Worm (Caenorhabditis elegans) whole organism, midembryonic: ENCODE data around the gene gur-3.

Source experiments
- T22C8.4 ChIP-seq: fragments of 200-800 bp; sonication (Bioruptor generic); IDR thresholded peaks from 2 replicates; pipeline ENCODE4 v1.3.6; 2022; ENCODE audit warnings: missing genetic modification characterization, missing compliant biosample characterization
- cog-1 ChIP-seq: sonication (generic microtip); optimal IDR thresholded peaks from 2 replicates; lab custom pipeline; 2016; ENCODE audit warnings: missing genetic modification characterization, missing compliant biosample characterization
- flt-1 ChIP-seq: fragments of 200-800 bp; sonication (Bioruptor generic); IDR thresholded peaks from 2 replicates; pipeline ENCODE4 v1.3.6; 2022; ENCODE audit warnings: missing genetic modification characterization, missing compliant biosample characterization
- klf-2 ChIP-seq: fragments of 200-800 bp; sonication (Bioruptor generic); conservative IDR thresholded peaks from 2 replicates; pipeline ENCODE4 v1.3.6; 2022; ENCODE audit warnings: missing genetic modification reagents, missing genetic modification characterization, missing compliant biosample characterization
- med-1 ChIP-seq: sonication (generic microtip); optimal IDR thresholded peaks from 2 replicates; lab custom pipeline; 2017; ENCODE audit warnings: missing genetic modification characterization, mild to moderate bottlenecking, missing compliant biosample characterization, antibody characterized with exemption, missing genetic modification reagents; ENCODE audit not compliant: insufficient read depth
- ref-1 ChIP-seq: fragments of 200-800 bp; sonication (Bioruptor generic); conservative IDR thresholded peaks from 2 replicates; pipeline ENCODE4 v1.3.6; 2022; ENCODE audit warnings: missing genetic modification reagents, missing genetic modification characterization, missing compliant biosample characterization
- tab-1 ChIP-seq: fragments of 200-800 bp; sonication (Bioruptor generic); IDR thresholded peaks from 2 replicates; pipeline ENCODE4 v1.3.6; 2022; ENCODE audit warnings: missing genetic modification characterization, missing compliant biosample characterization
- ztf-23 ChIP-seq: fragments of 200-800 bp; sonication (Bioruptor generic); IDR thresholded peaks from 2 replicates; pipeline ENCODE4 v1.3.6; 2022; ENCODE audit warnings: missing genetic modification reagents, missing genetic modification characterization, missing compliant biosample characterization
- ztf-29 ChIP-seq: fragments of 200-800 bp; sonication (Bioruptor generic); IDR thresholded peaks from 2 replicates; pipeline ENCODE4 v1.3.6; 2022; ENCODE audit warnings: missing genetic modification reagents, missing genetic modification characterization, missing compliant biosample characterization

Gene gur-3

DNA sequence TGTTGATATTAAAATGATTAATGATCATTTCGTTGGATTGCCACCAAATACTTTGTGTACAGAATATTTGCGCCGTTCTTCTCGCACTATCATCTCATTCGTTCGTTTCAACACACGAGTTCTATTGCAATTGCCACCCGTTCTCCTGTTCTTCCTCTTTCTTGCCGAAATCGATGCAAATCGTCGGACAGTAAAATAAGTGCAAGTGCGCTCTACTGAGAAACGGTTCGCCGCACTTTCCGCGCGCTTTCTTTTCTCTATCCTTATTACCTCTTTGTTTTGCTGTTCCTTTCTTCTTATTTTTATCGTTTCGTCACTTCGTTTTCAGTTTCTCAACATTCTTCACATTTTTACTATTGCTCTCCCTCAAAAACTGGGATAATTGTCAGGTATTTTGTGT lies 14.9 kb downstream of the gur-3 start:
- TF ChIP-seq tab-1 (GFP tag; lab: Robert Waterston, UW) (no peak), cog-1 (tag; lab: Kevin White, UChicago) (peak; percentile 10)

DNA sequence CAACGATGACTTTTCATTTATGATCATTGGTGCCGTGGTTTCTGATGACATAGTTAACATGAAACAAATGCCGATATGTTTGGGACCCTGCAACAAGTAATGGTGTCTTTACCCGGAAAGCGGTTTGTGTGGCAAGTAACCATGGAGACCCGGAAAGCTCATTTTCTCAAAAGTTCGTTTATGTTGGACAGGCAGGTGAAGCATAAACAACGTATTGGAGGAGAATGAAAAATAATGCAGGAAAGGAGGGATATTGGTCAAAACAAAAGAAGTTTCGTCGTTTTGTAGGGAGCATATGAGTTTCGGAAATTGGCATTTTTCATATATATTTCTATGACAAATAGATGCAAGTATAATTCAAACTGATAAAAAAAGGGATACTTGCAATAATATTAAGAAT lies 19.7 kb downstream of the gur-3 start, which contains the start of gene dyf-6:
Gene dyf-6, minus strand, starts transcription at position 101 of the 400 bp plus-strand sequence.
- TF ChIP-seq tab-1 (GFP tag; lab: Robert Waterston, UW) (no peak), ref-1 (GFP tag; lab: Robert Waterston, UW) (no peak), cog-1 (tag; lab: Kevin White, UChicago) (no peak), klf-2 (GFP tag; lab: Robert Waterston, UW) (no peak), T22C8.4 (GFP tag; lab: Robert Waterston, UW) (no peak), flt-1 (GFP tag; lab: Robert Waterston, UW) (no peak)

ce11 chrX:10386001-10386400 lies 20.1 kb downstream of the gur-3 start:
- TF ChIP-seq ztf-23 (GFP tag; lab: Robert Waterston, UW) (no peak), ztf-29 (GFP tag; lab: Robert Waterston, UW) (no peak), flt-1 (GFP tag; lab: Robert Waterston, UW) (no peak), ref-1 (GFP tag; lab: Robert Waterston, UW) (no peak), klf-2 (GFP tag; lab: Robert Waterston, UW) (no peak), T22C8.4 (GFP tag; lab: Robert Waterston, UW) (no peak), tab-1 (GFP tag; lab: Robert Waterston, UW) (no peak), med-1 (GFP tag; lab: Kevin White, UChicago) (no peak), cog-1 (tag; lab: Kevin White, UChicago) (no peak)

DNA sequence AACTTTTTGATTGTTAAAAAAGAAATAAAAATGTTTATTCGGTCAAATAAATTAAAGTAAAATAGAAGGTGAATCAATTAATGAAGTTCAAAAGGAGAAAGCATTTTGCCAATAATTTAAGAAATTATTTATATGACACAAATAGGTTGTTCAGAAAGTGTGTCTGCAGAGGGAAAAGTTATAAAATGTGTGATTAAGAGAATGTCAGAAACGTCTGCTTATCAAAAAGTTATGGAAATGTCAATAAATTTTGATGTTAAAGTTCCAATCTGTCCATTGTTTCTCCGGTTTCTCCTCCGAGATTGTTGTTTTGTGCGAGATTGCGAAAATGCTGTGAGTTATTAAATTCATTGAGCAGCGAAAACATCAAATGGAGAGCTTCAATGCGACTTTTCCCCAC lies 26.4 kb downstream of the gur-3 start, which contains the start of gene rme-4:
Gene rme-4, minus strand, starts transcription at position 168 of the 400 bp plus-strand sequence.
- TF ChIP-seq flt-1 (GFP tag; lab: Robert Waterston, UW) (no peak), T22C8.4 (GFP tag; lab: Robert Waterston, UW) (no peak), klf-2 (GFP tag; lab: Robert Waterston, UW) (no peak), ztf-29 (GFP tag; lab: Robert Waterston, UW) (no peak), med-1 (GFP tag; lab: Kevin White, UChicago) (no peak), cog-1 (tag; lab: Kevin White, UChicago) (no peak), tab-1 (GFP tag; lab: Robert Waterston, UW) (no peak), ref-1 (GFP tag; lab: Robert Waterston, UW) (no peak), ztf-23 (GFP tag; lab: Robert Waterston, UW) (no peak)

ce11 chrX:10377663-10378062 lies 28.4 kb downstream of the gur-3 start:
- peak; percentile 39 for TF ChIP-seq cog-1 (tag; lab: Kevin White, UChicago)
- TF ChIP-seq ztf-23 (GFP tag; lab: Robert Waterston, UW), result no peak
- no peak for TF ChIP-seq med-1 (GFP tag; lab: Kevin White, UChicago)

- TF ChIP-seq klf-2 (GFP tag; lab: Robert Waterston, UW) (no peak), ztf-29 (GFP tag; lab: Robert Waterston, UW) (no peak), med-1 (GFP tag; lab: Kevin White, UChicago) (no peak), T22C8.4 (GFP tag; lab: Robert Waterston, UW) (no peak), ztf-23 (GFP tag; lab: Robert Waterston, UW) (no peak), ref-1 (GFP tag; lab: Robert Waterston, UW) (no peak)
Measured at ce11 chrX:10376989-10377388, 29.1 kb downstream of the gur-3 start.

ce11 chrX:10373581-10373980 lies 32.5 kb downstream of the gur-3 start:
- TF ChIP-seq tab-1 (GFP tag; lab: Robert Waterston, UW) (no peak), ztf-29 (GFP tag; lab: Robert Waterston, UW) (no peak), klf-2 (GFP tag; lab: Robert Waterston, UW) (no peak), T22C8.4 (GFP tag; lab: Robert Waterston, UW) (no peak), med-1 (GFP tag; lab: Kevin White, UChicago) (no peak), ztf-23 (GFP tag; lab: Robert Waterston, UW) (no peak), cog-1 (tag; lab: Kevin White, UChicago) (no peak), ref-1 (GFP tag; lab: Robert Waterston, UW) (no peak), flt-1 (GFP tag; lab: Robert Waterston, UW) (no peak)

DNA sequence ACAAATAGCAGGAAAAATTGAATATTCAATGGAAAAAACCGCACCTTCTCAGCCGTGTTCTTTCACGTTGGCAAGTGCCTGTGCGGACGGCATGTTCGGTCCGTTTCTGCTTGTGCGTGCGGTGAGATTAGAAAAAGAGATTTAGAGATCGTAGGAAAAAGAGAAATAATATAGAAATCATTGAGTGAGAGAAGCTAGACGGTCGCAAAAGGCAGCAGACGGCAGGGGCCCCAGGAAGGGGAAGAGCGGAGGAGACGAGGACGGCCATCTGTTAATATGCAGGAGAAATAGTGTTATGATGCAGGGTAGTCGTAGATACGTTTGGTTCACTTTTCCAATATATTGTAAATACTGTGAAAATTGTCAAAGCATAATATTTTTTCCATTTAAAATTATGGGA lies 33.5 kb downstream of the gur-3 start, which contains the start of gene Y49A10A.2:
Gene Y49A10A.2, minus strand, starts transcription at position 109 of the 400 bp plus-strand sequence.
- TF ChIP-seq ztf-23 (GFP tag; lab: Robert Waterston, UW), result 0 out of 2 replicates have a peak, but pooled peaks have one; percentile 49
- peak; percentile 12 for TF ChIP-seq cog-1 (tag; lab: Kevin White, UChicago)
- TF ChIP-seq ztf-29 (GFP tag; lab: Robert Waterston, UW), result no peak
- TF ChIP-seq flt-1 (GFP tag; lab: Robert Waterston, UW), result no peak; the same call in 1 of the 2 replicates
- no peak for TF ChIP-seq T22C8.4 (GFP tag; lab: Robert Waterston, UW)
- no peak for TF ChIP-seq klf-2 (GFP tag; lab: Robert Waterston, UW)
- TF ChIP-seq tab-1 (GFP tag; lab: Robert Waterston, UW), result no peak
- TF ChIP-seq med-1 (GFP tag; lab: Kevin White, UChicago), result no peak
- no peak for TF ChIP-seq ref-1 (GFP tag; lab: Robert Waterston, UW)

ce11 chrX:10358083-10358482 lies 48.0 kb downstream of the gur-3 start, which contains the start of gene efhc-1:
efhc-1 (plus strand) TSS chrX:10358383.
- TF ChIP-seq ztf-23 (GFP tag; lab: Robert Waterston, UW), result no peak
- no peak for TF ChIP-seq med-1 (GFP tag; lab: Kevin White, UChicago)
- TF ChIP-seq klf-2 (GFP tag; lab: Robert Waterston, UW), result no peak
- no peak for TF ChIP-seq ztf-29 (GFP tag; lab: Robert Waterston, UW)
- no peak for TF ChIP-seq ref-1 (GFP tag; lab: Robert Waterston, UW)
